Fruit fly (Drosophila melanogaster) whole organism, embryonic: Measurements from ENCODE around the gene Tmx3.

Source experiments
- Abd-B ChIP-seq: fragments of 200-800 bp; sonication (Bioruptor generic); optimal IDR thresholded peaks from 2 replicates; lab custom pipeline; 2018; ENCODE audit warnings: missing biosample characterization, mild to moderate bottlenecking, missing genetic modification characterization, moderate library complexity
- Bteb2 ChIP-seq: fragments of 200-800 bp; sonication (Bioruptor generic); optimal IDR thresholded peaks from 2 replicates; lab custom pipeline; 2016; ENCODE audit warnings: missing biosample characterization, missing genetic modification characterization
- CG10267 ChIP-seq: fragments of 200-800 bp; sonication (Bioruptor generic); optimal IDR thresholded peaks from 2 replicates; lab custom pipeline; 2018; ENCODE audit warnings: missing biosample characterization, mild to moderate bottlenecking, missing genetic modification characterization, moderate library complexity
- CG10274 ChIP-seq: fragments of 200-800 bp; sonication (Bioruptor generic); optimal IDR thresholded peaks from 3 replicates; lab custom pipeline; 2017; ENCODE audit warnings: missing biosample characterization, mild to moderate bottlenecking, missing genetic modification characterization
- CG12391 ChIP-seq: fragments of 200-800 bp; sonication (Bioruptor generic); optimal IDR thresholded peaks from 3 replicates; lab custom pipeline; 2018; ENCODE audit warnings: missing biosample characterization, mild to moderate bottlenecking, missing genetic modification characterization, moderate library complexity
- CG13296 ChIP-seq: fragments of 200-800 bp; sonication (Bioruptor generic); optimal IDR thresholded peaks from 3 replicates; lab custom pipeline; 2018; ENCODE audit warnings: missing biosample characterization, mild to moderate bottlenecking, missing genetic modification characterization
- CG13624 ChIP-seq: fragments of 200-800 bp; sonication (Bioruptor generic); optimal IDR thresholded peaks from 2 replicates; lab custom pipeline; 2016; ENCODE audit warnings: missing biosample characterization, missing genetic modification characterization
- CG14441 ChIP-seq: fragments of 200-800 bp; sonication (Bioruptor generic); IDR thresholded peaks from 2 replicates; pipeline ENCODE4 v1.3.6; 2022; ENCODE audit warnings: missing biosample characterization, missing genetic modification characterization
- CG14965 ChIP-seq: fragments of 200-800 bp; sonication (Bioruptor generic); optimal IDR thresholded peaks from 2 replicates; lab custom pipeline; 2016; ENCODE audit warnings: missing biosample characterization, missing genetic modification characterization, borderline replicate concordance
- CG17568 ChIP-seq: fragments of 200-800 bp; sonication (Bioruptor generic); optimal IDR thresholded peaks from 2 replicates; lab custom pipeline; 2018; ENCODE audit warnings: missing biosample characterization, mild to moderate bottlenecking, missing genetic modification characterization, moderate library complexity
- CG17612 ChIP-seq: fragments of 200-800 bp; sonication (Bioruptor generic); IDR thresholded peaks from 2 replicates; pipeline ENCODE4 v1.3.6; 2022; ENCODE audit warnings: missing biosample characterization, missing genetic modification characterization
- CG1832 ChIP-seq: fragments of 200-800 bp; sonication (Bioruptor generic); optimal IDR thresholded peaks from 2 replicates; lab custom pipeline; 2017; ENCODE audit warnings: missing biosample characterization, mild to moderate bottlenecking, missing genetic modification characterization, inconsistent platforms
- CG2116 ChIP-seq: fragments of 200-800 bp; sonication (Bioruptor generic); optimal IDR thresholded peaks from 3 replicates; lab custom pipeline; 2018; ENCODE audit warnings: missing biosample characterization, mild to moderate bottlenecking, missing genetic modification characterization
- CG30403 ChIP-seq: fragments of 200-800 bp; sonication (Bioruptor generic); optimal IDR thresholded peaks from 3 replicates; lab custom pipeline; 2016; ENCODE audit warnings: missing biosample characterization, missing genetic modification characterization
- CG32532 ChIP-seq: fragments of 200-800 bp; sonication (Bioruptor generic); IDR thresholded peaks from 2 replicates; pipeline ENCODE4 v1.3.6; 2022; ENCODE audit warnings: missing biosample characterization, missing genetic modification characterization
- CG3726 ChIP-seq: fragments of 200-800 bp; sonication (Bioruptor generic); IDR thresholded peaks from 3 replicates; pipeline ENCODE4, ENCODE4 v1.3.6; 2022; ENCODE audit warnings: missing biosample characterization, missing genetic modification characterization
- CG4282 ChIP-seq: fragments of 200-800 bp; sonication (Bioruptor generic); optimal IDR thresholded peaks from 2 replicates; lab custom pipeline; 2016; ENCODE audit warnings: missing biosample characterization, missing genetic modification characterization
- CG4707 ChIP-seq: fragments of 200-800 bp; sonication (Bioruptor generic); optimal IDR thresholded peaks from 2 replicates; lab custom pipeline; 2018; ENCODE audit warnings: missing biosample characterization, mild to moderate bottlenecking, missing genetic modification characterization, moderate library complexity
- CG6175 ChIP-seq: fragments of 200-800 bp; sonication (Bioruptor generic); IDR thresholded peaks from 3 replicates; pipeline ENCODE4 v1.3.6; 2022; ENCODE audit warnings: missing biosample characterization, missing genetic modification characterization
- CG7745 ChIP-seq: fragments of 200-800 bp; sonication (Bioruptor generic); optimal IDR thresholded peaks from 2 replicates; lab custom pipeline; 2018; ENCODE audit warnings: missing biosample characterization, mild to moderate bottlenecking, missing genetic modification characterization, moderate library complexity
- CG7786 ChIP-seq: fragments of 200-800 bp; sonication (Bioruptor generic); optimal IDR thresholded peaks from 2 replicates; lab custom pipeline; 2016; ENCODE audit warnings: missing biosample characterization, missing genetic modification characterization
- CG7839 ChIP-seq: fragments of 200-800 bp; sonication (Bioruptor generic); optimal IDR thresholded peaks from 3 replicates; lab custom pipeline; 2018; ENCODE audit warnings: missing biosample characterization, mild to moderate bottlenecking, missing genetic modification characterization, moderate library complexity
- CG7963 ChIP-seq: fragments of 200-800 bp; sonication (Bioruptor generic); IDR thresholded peaks from 3 replicates; pipeline ENCODE4 v1.3.6; 2022; ENCODE audit warnings: missing biosample characterization, missing genetic modification characterization; ENCODE audit not compliant: partially characterized antibody
- CG7987 ChIP-seq: fragments of 200-800 bp; sonication (Bioruptor generic); optimal IDR thresholded peaks from 2 replicates; lab custom pipeline; 2018; ENCODE audit warnings: missing biosample characterization, mild to moderate bottlenecking, missing genetic modification characterization, moderate library complexity
- CG8290 ChIP-seq, 3 experiments: fragments of 200-800 bp; sonication (Bioruptor generic); optimal IDR thresholded peaks; 2 replicates each; lab custom pipeline; 2016 to 2019; ENCODE audit warnings: missing biosample characterization in 3 of 3, missing genetic modification characterization in 3 of 3, mild to moderate bottlenecking in 2 of 3, moderate library complexity in 1 of 3
- CG8478 ChIP-seq: fragments of >200 bp; optimal IDR thresholded peaks from 2 replicates; lab custom pipeline; 2018
- CG9817 ChIP-seq: fragments of 200-800 bp; sonication (Bioruptor generic); optimal IDR thresholded peaks from 2 replicates; lab custom pipeline; 2018; ENCODE audit warnings: missing biosample characterization, mild to moderate bottlenecking, missing genetic modification characterization, moderate library complexity
- Dek ChIP-seq: fragments of 200-800 bp; sonication (Bioruptor generic); optimal IDR thresholded peaks from 3 replicates; lab custom pipeline; 2019; ENCODE audit warnings: missing biosample characterization, mild to moderate bottlenecking, missing genetic modification characterization, moderate library complexity
- Gug ChIP-seq: fragments of 200-800 bp; sonication (Bioruptor generic); IDR thresholded peaks from 4 replicates; pipeline ENCODE4 v1.3.6; 2022; ENCODE audit warnings: missing biosample characterization, missing genetic modification characterization
- HLH54F ChIP-seq: fragments of 200-800 bp; sonication (Bioruptor generic); optimal IDR thresholded peaks from 3 replicates; lab custom pipeline; 2016; ENCODE audit warnings: missing biosample characterization, missing genetic modification characterization
- NfI ChIP-seq: fragments of 200-800 bp; sonication (Bioruptor generic); optimal IDR thresholded peaks from 3 replicates; lab custom pipeline; 2018; ENCODE audit warnings: missing biosample characterization, mild to moderate bottlenecking, missing genetic modification characterization, moderate library complexity
- Optix ChIP-seq: fragments of 200-800 bp; sonication (Bioruptor generic); IDR thresholded peaks from 3 replicates; pipeline ENCODE4 v1.3.6; 2022; ENCODE audit warnings: missing biosample characterization, missing genetic modification characterization
- Pdp1 ChIP-seq, 2 experiments: fragments of 200-800 bp; sonication (Bioruptor generic); optimal IDR thresholded peaks; 3 replicates each; lab custom pipeline; 2016; ENCODE audit warnings: missing biosample characterization in 2 of 2, missing genetic modification characterization in 2 of 2, mild to moderate bottlenecking in 1 of 2, moderate library complexity in 1 of 2
- Sry-δ ChIP-seq: fragments of 200-800 bp; sonication (Bioruptor generic); optimal IDR thresholded peaks from 2 replicates; lab custom pipeline; 2016; ENCODE audit warnings: missing biosample characterization, missing genetic modification characterization
- Usf ChIP-seq: fragments of 200-800 bp; sonication (Bioruptor generic); optimal IDR thresholded peaks from 2 replicates; lab custom pipeline; 2017; ENCODE audit warnings: missing genotype, missing biosample characterization, missing genetic modification characterization
- cg ChIP-seq: fragments of 200-800 bp; sonication (Bioruptor generic); optimal IDR thresholded peaks from 3 replicates; lab custom pipeline; 2019; ENCODE audit warnings: missing biosample characterization, mild to moderate bottlenecking, missing genetic modification characterization, moderate library complexity
- croc ChIP-seq: fragments of 200-800 bp; sonication (Bioruptor generic); conservative IDR thresholded peaks from 3 replicates; pipeline ENCODE4 v1.3.6; 2022; ENCODE audit warnings: missing biosample characterization, missing genetic modification characterization
- fd64A ChIP-seq: fragments of 200-800 bp; sonication (Bioruptor generic); optimal IDR thresholded peaks from 3 replicates; lab custom pipeline; 2018; ENCODE audit warnings: missing biosample characterization, mild to moderate bottlenecking, missing genetic modification characterization
- gce ChIP-seq: fragments of 200-800 bp; sonication (Bioruptor generic); IDR thresholded peaks from 3 replicates; pipeline ENCODE4 v1.3.6; 2022; ENCODE audit warnings: missing biosample characterization, missing genetic modification characterization
- hbn ChIP-seq: fragments of 200-800 bp; sonication (Bioruptor generic); IDR thresholded peaks from 2 replicates; pipeline ENCODE4 v1.3.6; 2022; ENCODE audit warnings: missing biosample characterization, missing genetic modification characterization; ENCODE audit not compliant: partially characterized antibody
- kni ChIP-seq: fragments of 200-800 bp; sonication (Bioruptor generic); optimal IDR thresholded peaks from 3 replicates; lab custom pipeline; 2017; ENCODE audit warnings: mild to moderate bottlenecking, missing biosample characterization, missing genetic modification reagents, missing genetic modification characterization
- maf-S ChIP-seq: fragments of 200-800 bp; sonication (Bioruptor generic); optimal IDR thresholded peaks from 2 replicates; lab custom pipeline; 2016; ENCODE audit warnings: missing biosample characterization, missing genetic modification characterization
- mirr ChIP-seq: fragments of 200-800 bp; sonication (Bioruptor generic); optimal IDR thresholded peaks from 3 replicates; lab custom pipeline; 2018; ENCODE audit warnings: missing biosample characterization, mild to moderate bottlenecking, missing genetic modification characterization
- org-1 ChIP-seq: fragments of 200-800 bp; sonication (Bioruptor generic); optimal IDR thresholded peaks from 2 replicates; lab custom pipeline; 2017; ENCODE audit warnings: missing biosample characterization, missing genetic modification characterization
- pnt ChIP-seq: fragments of 200-800 bp; sonication (Bioruptor generic); optimal IDR thresholded peaks from 3 replicates; lab custom pipeline; 2016; ENCODE audit warnings: missing biosample characterization, missing genetic modification characterization
- rib ChIP-seq: fragments of 200-800 bp; sonication (Bioruptor generic); IDR thresholded peaks from 2 replicates; pipeline ENCODE4 v1.3.6; 2022; ENCODE audit warnings: missing biosample characterization, missing genetic modification characterization
- sug ChIP-seq: fragments of 200-800 bp; optimal IDR thresholded peaks from 2 replicates; lab custom pipeline; 2019; ENCODE audit warnings: missing biosample characterization, mild to moderate bottlenecking, missing genetic modification characterization, moderate library complexity
- tin ChIP-seq: fragments of 200-800 bp; sonication (Bioruptor generic); optimal IDR thresholded peaks from 3 replicates; lab custom pipeline; 2016; ENCODE audit warnings: missing biosample characterization, missing genetic modification characterization
- unpg ChIP-seq: fragments of 200-800 bp; sonication (Bioruptor generic); optimal IDR thresholded peaks from 3 replicates; lab custom pipeline; 2018; ENCODE audit warnings: missing biosample characterization, mild to moderate bottlenecking, missing genetic modification characterization, moderate library complexity

Tmx3 gene

DNA sequence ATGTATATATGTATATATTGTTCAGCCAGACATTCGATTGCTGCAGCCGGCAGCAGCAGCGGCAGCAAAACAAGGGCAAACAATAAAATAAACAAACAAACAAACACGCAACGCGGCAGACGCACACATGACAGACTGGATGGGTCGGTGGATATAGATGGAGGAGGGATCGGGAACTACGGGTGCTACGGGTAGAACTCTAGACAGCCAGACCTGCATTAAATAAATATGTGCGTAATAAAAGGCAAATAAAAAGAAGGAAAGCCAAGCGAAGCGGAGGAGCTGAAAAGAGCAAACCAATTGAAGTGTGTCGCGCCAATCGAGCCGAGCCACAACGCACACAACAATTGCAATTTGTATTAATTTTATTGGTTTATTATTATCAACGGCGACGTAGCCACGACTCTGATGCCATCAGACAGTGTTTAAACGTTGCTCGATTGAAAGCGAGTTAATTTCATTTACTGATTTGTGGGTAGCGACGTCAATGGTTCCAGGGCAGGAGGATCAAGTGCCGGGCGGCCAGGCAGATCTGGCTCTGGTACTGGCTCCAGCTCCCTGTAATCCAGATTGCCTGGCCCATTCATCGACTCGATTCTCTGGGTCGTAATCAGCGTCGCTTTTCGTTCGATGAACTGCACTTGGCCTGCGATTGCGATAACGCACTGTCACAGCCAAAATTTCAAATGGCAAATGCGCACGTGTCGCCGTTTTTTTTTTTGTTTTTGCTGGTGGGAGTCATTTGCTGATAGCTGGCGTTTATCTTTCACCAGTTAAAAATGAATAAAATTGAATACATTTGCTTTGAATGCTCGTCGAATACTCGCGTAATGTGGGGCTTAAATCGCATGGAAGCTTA is 34.8 kb upstream of the Tmx3 start (continued):
- TF ChIP-seq CG30403 (GFP tag; lab: Kevin White, UChicago) (no peak), CG8290 (GFP tag; optimal IDR thresholded peaks at IDR 0.05; lab: Kevin White, UChicago) (no peak), CG8290 (tag; optimal IDR thresholded peaks at IDR 0.05; lab: Kevin White, UChicago) (peak in 1 of 2 experiments; percentile 69), HLH54F (GFP tag; lab: Kevin White, UChicago) (no peak), hbn (no peak), Sry-δ (no peak), croc (0 out of 3 replicates have a peak, but pooled peaks have one; percentile 17), CG1832 (GFP tag; lab: Kevin White, UChicago) (no peak), CG17568 (GFP tag; lab: Kevin White, UChicago) (peak; percentile 41), CG6175 (GFP tag; lab: Robert Waterston, UW) (no peak), Dek (tag; lab: Kevin White, UChicago) (no peak), Gug (no peak), CG7987 (peak; percentile 48), Usf (GFP tag; lab: Kevin White, UChicago) (no peak), Abd-B (GFP tag; lab: Kevin White, UChicago) (no peak), CG4282 (GFP tag; lab: Kevin White, UChicago) (no peak), maf-S (GFP tag; lab: Kevin White, UChicago) (no peak), unpg (GFP tag; lab: Kevin White, UChicago) (peak; percentile 38), CG14965 (GFP tag; lab: Kevin White, UChicago) (no peak), Optix (GFP tag; lab: Robert Waterston, UW) (no peak), CG32532 (GFP tag; lab: Robert Waterston, UW) (no peak), CG7839 (no peak), CG12391 (tag; lab: Kevin White, UChicago) (no peak), CG4707 (GFP tag; lab: Kevin White, UChicago) (peak; percentile 48), CG10274 (GFP tag; lab: Kevin White, UChicago) (no peak), CG10267 (peak; percentile 15), tin (GFP tag; lab: Kevin White, UChicago) (no peak), fd64A (GFP tag; lab: Kevin White, UChicago) (peak; percentile 78), cg (GFP tag; lab: Kevin White, UChicago) (no peak), org-1 (GFP tag; lab: Kevin White, UChicago) (peak; percentile 7), sug (tag; lab: Kevin White, UChicago) (no peak), CG13296 (GFP tag; lab: Kevin White, UChicago) (no peak), CG9817 (no peak), rib (GFP tag; lab: Robert Waterston, UW) (no peak), CG8478 (lab: Kevin White, UChicago) (no peak), NfI (GFP tag; lab: Kevin White, UChicago) (no peak), CG17612 (GFP tag; lab: Robert Waterston, UW) (no peak), CG7786 (no peak), Bteb2 (no peak), CG7963 (GFP tag; lab: Robert Waterston, UW) (no peak), mirr (no peak), Pdp1 (GFP tag; optimal IDR thresholded peaks at IDR 0.05; lab: Kevin White, UChicago) (peak in 1 of 2 experiments; percentile 21), kni (GFP tag; lab: Kevin White, UChicago) (no peak), CG7745 (tag; lab: Kevin White, UChicago) (no peak), CG14441 (no peak), CG3726 (GFP tag; lab: Robert Waterston, UW) (no peak), gce (no peak), CG2116 (GFP tag; lab: Kevin White, UChicago) (no peak), pnt (GFP tag; lab: Kevin White, UChicago) (no peak), CG13624 (GFP tag; lab: Kevin White, UChicago) (no peak)
